Worm (Caenorhabditis elegans) whole organism, L4 larva: ENCODE data around the gene K02E11.5.

Source experiments
- F44E2.7 ChIP-seq: fragments of 200-800 bp; sonication (Bioruptor generic); IDR thresholded peaks from 2 replicates; pipeline ENCODE4 v2.1.2; 2022; ENCODE audit warnings: missing genetic modification characterization, missing compliant biosample characterization
- Y105C5A.15 ChIP-seq: fragments of 200-800 bp; sonication (Bioruptor generic); IDR thresholded peaks from 2 replicates; pipeline ENCODE4 v1.3.6; 2022; ENCODE audit warnings: missing genetic modification characterization, missing compliant biosample characterization
- Y75B8A.6 ChIP-seq: fragments of 200-800 bp; sonication (Bioruptor generic); IDR thresholded peaks from 2 replicates; pipeline ENCODE4 v1.3.6; 2022; ENCODE audit warnings: missing genetic modification reagents, missing genetic modification characterization, missing compliant biosample characterization
- arid-1 ChIP-seq: fragments of 200-800 bp; sonication (Bioruptor generic); conservative IDR thresholded peaks from 2 replicates; pipeline ENCODE4 v1.3.6; 2022; ENCODE audit warnings: missing genetic modification reagents, missing genetic modification characterization, missing compliant biosample characterization
- ceh-28 ChIP-seq: fragments of 150-350 bp; optimal IDR thresholded peaks from 2 replicates; lab custom pipeline; 2014; ENCODE audit warnings: missing biosample characterization, missing genetic modification reagents, missing genetic modification characterization
- ceh-44 ChIP-seq: fragments of 200-800 bp; sonication (Bioruptor generic); IDR thresholded peaks from 2 replicates; pipeline ENCODE4 v1.3.6; 2022; ENCODE audit warnings: missing genetic modification reagents, missing genetic modification characterization, missing compliant biosample characterization
- ceh-62 ChIP-seq: sonication (generic microtip); optimal IDR thresholded peaks from 2 replicates; lab custom pipeline; 2017; ENCODE audit warnings: missing biosample characterization, missing genetic modification characterization
- ceh-82 ChIP-seq: sonication (generic microtip); optimal IDR thresholded peaks from 2 replicates; lab custom pipeline; 2017; ENCODE audit warnings: missing biosample characterization, missing genetic modification characterization
- ces-1 ChIP-seq: fragments of 150-350 bp; sonication (generic microtip); optimal IDR thresholded peaks from 4 replicates; lab custom pipeline; 2014; ENCODE audit warnings: missing biosample characterization, missing genetic modification reagents, missing genetic modification characterization
- ctbp-1 ChIP-seq: fragments of 200-800 bp; sonication (Bioruptor generic); IDR thresholded peaks from 2 replicates; pipeline ENCODE4 v1.3.6; 2022; ENCODE audit warnings: missing genetic modification reagents, missing genetic modification characterization, missing compliant biosample characterization
- dmd-6 ChIP-seq: fragments of 200-800 bp; sonication (Bioruptor generic); IDR thresholded peaks from 2 replicates; pipeline ENCODE4 v1.3.6; 2022; ENCODE audit warnings: missing genetic modification reagents, missing genetic modification characterization, missing compliant biosample characterization
- dpl-1 ChIP-seq: fragments of 150-350 bp; optimal IDR thresholded peaks from 2 replicates; lab custom pipeline; 2014; ENCODE audit warnings: missing biosample characterization, missing genetic modification reagents, missing genetic modification characterization
- dve-1 ChIP-seq: sonication (generic microtip); optimal IDR thresholded peaks from 2 replicates; lab custom pipeline; 2017; ENCODE audit warnings: antibody characterized with exemption, mild to moderate bottlenecking, missing genetic modification characterization, missing compliant biosample characterization; ENCODE audit not compliant: insufficient read depth
- hlh-11 ChIP-seq: fragments of 200-800 bp; sonication (Bioruptor generic); optimal IDR thresholded peaks from 2 replicates; lab custom pipeline; 2018; ENCODE audit warnings: mild to moderate bottlenecking, missing genetic modification characterization, missing compliant biosample characterization
- hlh-30 ChIP-seq: sonication (generic microtip); optimal IDR thresholded peaks from 2 replicates; lab custom pipeline; 2017; ENCODE audit warnings: antibody characterized with exemption, mild to moderate bottlenecking, missing genetic modification characterization, missing compliant biosample characterization; ENCODE audit not compliant: insufficient read depth
- madf-9 ChIP-seq: fragments of 200-800 bp; sonication (Bioruptor generic); conservative IDR thresholded peaks from 2 replicates; pipeline ENCODE4 v1.3.6; 2022; ENCODE audit warnings: missing genetic modification reagents, missing genetic modification characterization, missing compliant biosample characterization
- mep-1 ChIP-seq: fragments of 150-350 bp; sonication (generic microtip); optimal IDR thresholded peaks from 3 replicates; lab custom pipeline; 2014; ENCODE audit warnings: missing biosample characterization, missing genetic modification characterization
- mxl-3 ChIP-seq: fragments of 200-800 bp; sonication (Bioruptor generic); optimal IDR thresholded peaks from 2 replicates; lab custom pipeline; 2018; ENCODE audit warnings: mild to moderate bottlenecking, missing genetic modification characterization, missing compliant biosample characterization
- nhr-11 ChIP-seq: fragments of 150-350 bp; optimal IDR thresholded peaks from 2 replicates; lab custom pipeline; 2014; ENCODE audit warnings: missing biosample characterization, missing genetic modification characterization
- nhr-111 ChIP-seq: fragments of 200-800 bp; sonication (Bioruptor generic); optimal IDR thresholded peaks from 2 replicates; lab custom pipeline; 2018; ENCODE audit warnings: mild to moderate bottlenecking, missing genetic modification characterization, missing compliant biosample characterization
- nhr-25 ChIP-seq: sonication (generic microtip); optimal IDR thresholded peaks from 2 replicates; lab custom pipeline; 2017; ENCODE audit warnings: missing genetic modification characterization, mild to moderate bottlenecking, missing compliant biosample characterization, antibody characterized with exemption, moderate library complexity, borderline replicate concordance; ENCODE audit not compliant: insufficient read depth
- nhr-28 ChIP-seq: fragments of 150-350 bp; optimal IDR thresholded peaks from 2 replicates; lab custom pipeline; 2014; ENCODE audit warnings: missing biosample characterization, missing genetic modification characterization
- nhr-42 ChIP-seq: fragments of 200-800 bp; sonication (Bioruptor generic); IDR thresholded peaks from 2 replicates; pipeline ENCODE4 v1.3.6; 2022; ENCODE audit warnings: missing genetic modification characterization, missing compliant biosample characterization
- nhr-77 ChIP-seq: fragments of 150-350 bp; optimal IDR thresholded peaks from 2 replicates; lab custom pipeline; 2014; ENCODE audit warnings: missing biosample characterization, missing genetic modification characterization
- pha-4 ChIP-seq, 2 experiments: fragments of 150-350 bp in 1 of 2; fragments of 200-800 bp in 1 of 2; sonication (Bioruptor generic) in 1 of 2; IDR thresholded peaks in 1 of 2; optimal IDR thresholded peaks in 1 of 2; 2 replicates each; pipeline versions ENCODE4 v1.3.6 to Lab custom; 2014 to 2022; ENCODE audit warnings: missing genetic modification characterization in 2 of 2, missing genetic modification reagents in 2 of 2, missing biosample characterization in 1 of 2, missing compliant biosample characterization in 1 of 2
- pqm-1 ChIP-seq: sonication (generic microtip); optimal IDR thresholded peaks from 2 replicates; lab custom pipeline; 2017; ENCODE audit warnings: missing biosample characterization, missing genetic modification characterization
- saeg-2 ChIP-seq: fragments of 200-800 bp; sonication (Bioruptor generic); IDR thresholded peaks from 2 replicates; pipeline ENCODE4 v1.3.6; 2022; ENCODE audit warnings: missing genetic modification reagents, missing genetic modification characterization, missing compliant biosample characterization
- sdz-12 ChIP-seq: fragments of 200-800 bp; sonication (Bioruptor generic); optimal IDR thresholded peaks from 2 replicates; lab custom pipeline; 2018; ENCODE audit warnings: mild to moderate bottlenecking, missing genetic modification characterization, missing compliant biosample characterization
- set-16 ChIP-seq: fragments of 200-800 bp; sonication (Bioruptor generic); IDR thresholded peaks from 2 replicates; pipeline ENCODE4 v1.3.6; 2022; ENCODE audit warnings: missing genetic modification reagents, missing genetic modification characterization, missing compliant biosample characterization
- snpc-1.2 ChIP-seq: fragments of 200-800 bp; sonication (Bioruptor generic); IDR thresholded peaks from 2 replicates; pipeline ENCODE4 v1.3.6; 2022; ENCODE audit warnings: missing genetic modification reagents, missing genetic modification characterization, missing compliant biosample characterization
- snpc-4 ChIP-seq: fragments of 150-350 bp; optimal IDR thresholded peaks from 2 replicates; lab custom pipeline; 2014; ENCODE audit warnings: missing biosample characterization, missing genetic modification characterization
- spr-1 ChIP-seq: sonication (generic microtip); optimal IDR thresholded peaks from 2 replicates; lab custom pipeline; 2016; ENCODE audit warnings: mild to moderate bottlenecking, missing genetic modification characterization, missing compliant biosample characterization
- zfp-2 ChIP-seq: sonication (generic microtip); optimal IDR thresholded peaks from 2 replicates; lab custom pipeline; 2016; ENCODE audit warnings: mild to moderate bottlenecking, missing genetic modification characterization, missing compliant biosample characterization
- zip-11 ChIP-seq: fragments of 200-800 bp; sonication (Bioruptor generic); IDR thresholded peaks from 2 replicates; pipeline ENCODE4 v1.3.6; 2022; ENCODE audit warnings: missing genetic modification characterization, missing compliant biosample characterization
- ztf-7 ChIP-seq: fragments of 150-350 bp; optimal IDR thresholded peaks from 2 replicates; lab custom pipeline; 2014; ENCODE audit warnings: missing biosample characterization, missing genetic modification characterization

K02E11.5 gene

ce11 chrV:14212813-14213212 is 39.3 kb upstream of the K02E11.5 start (continued):
- TF ChIP-seq pqm-1 (peak; percentile 70), ceh-44 (no peak), nhr-42 (GFP tag; lab: Robert Waterston, UW) (no peak), ceh-62 (tag; lab: Kevin White, UChicago) (no peak), nhr-25 (no peak), dmd-6 (GFP tag; lab: Robert Waterston, UW) (peak; percentile 60), nhr-77 (tag; lab: Kevin White, UChicago) (peak; percentile 74), set-16 (GFP tag; lab: Robert Waterston, UW) (no peak), mxl-3 (GFP tag; lab: Kevin White, UChicago) (peak; percentile 83), nhr-28 (tag; lab: Kevin White, UChicago) (peak; percentile 93), dve-1 (no peak), F44E2.7 (no peak), ces-1 (no peak), hlh-11 (tag; lab: Kevin White, UChicago) (peak; percentile 76)

DNA sequence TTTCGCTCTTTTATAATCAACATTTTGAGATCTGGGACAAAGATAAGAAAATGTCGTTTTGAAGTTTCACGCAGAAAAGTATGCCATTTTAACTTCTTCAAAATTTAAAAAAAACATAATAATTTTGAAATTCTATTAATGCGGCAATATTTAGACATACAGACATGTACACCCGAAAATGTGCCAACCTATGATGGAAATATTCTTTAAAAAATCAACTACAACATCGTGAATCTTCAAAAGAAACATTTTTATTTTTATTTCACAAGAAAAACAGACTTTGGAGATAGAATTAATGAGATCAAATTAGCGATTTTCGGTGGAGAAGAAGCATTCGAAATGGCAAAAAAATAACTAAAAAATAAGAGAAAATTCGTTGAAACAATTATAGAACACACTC is 37.0 kb upstream of the K02E11.5 start, which contains the start of gene T16A9.5:
Gene T16A9.5, minus strand, starts transcription at position 101 of the 400 bp plus-strand sequence.
- TF ChIP-seq hlh-30 (no peak), ceh-82 (tag; lab: Kevin White, UChicago) (no peak), sdz-12 (GFP tag; lab: Kevin White, UChicago) (no peak)

DNA sequence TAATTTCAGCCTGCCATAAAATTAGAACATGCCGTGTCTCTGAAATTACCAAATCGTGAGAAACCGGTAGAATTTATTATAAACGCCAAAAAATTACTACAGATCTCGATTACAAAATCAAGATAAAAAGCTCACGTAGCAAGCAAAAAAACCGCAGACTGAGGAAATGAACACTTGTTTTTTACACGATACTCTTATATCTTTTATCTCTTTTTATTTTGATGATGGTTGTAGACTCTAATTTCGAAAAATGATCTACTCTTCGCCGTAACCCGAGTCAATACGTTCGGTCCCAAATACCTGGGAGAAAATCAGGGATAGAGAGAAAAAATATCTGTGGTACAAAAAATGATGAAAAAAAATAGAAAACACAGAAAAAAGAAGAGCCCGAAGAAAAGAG is 29.0 kb upstream of the K02E11.5 start:
- no peak for TF ChIP-seq dpl-1
- no peak for TF ChIP-seq arid-1
- TF ChIP-seq Y75B8A.6 (GFP tag; lab: Robert Waterston, UW): no peak
- no peak for TF ChIP-seq sdz-12 (GFP tag; lab: Kevin White, UChicago)
- TF ChIP-seq Y105C5A.15 (GFP tag; lab: Robert Waterston, UW): no peak
- TF ChIP-seq nhr-11: no peak
- TF ChIP-seq pha-4 (GFP tag; IDR thresholded peaks at IDR 0.05; lab: Robert Waterston, UW): no peak
- TF ChIP-seq pha-4 (tag; optimal IDR thresholded peaks at IDR 0.05; lab: Kevin White, UChicago): no peak
- no peak for TF ChIP-seq spr-1 (tag; lab: Kevin White, UChicago)
- no peak for TF ChIP-seq ctbp-1
- TF ChIP-seq saeg-2 (GFP tag; lab: Robert Waterston, UW): no peak
- no peak for TF ChIP-seq snpc-4 (tag; lab: Kevin White, UChicago)

ce11 chrV:14226373-14226772 is 25.8 kb upstream of the K02E11.5 start, which contains the start of gene nep-21:
TSS of gene nep-21 (minus strand) at chrV:14226473.
- TF ChIP-seq nhr-25: no peak
- no peak for TF ChIP-seq snpc-4 (tag; lab: Kevin White, UChicago)
- no peak for TF ChIP-seq set-16 (GFP tag; lab: Robert Waterston, UW)
- no peak for TF ChIP-seq ztf-7 (tag; lab: Kevin White, UChicago)
- no peak for TF ChIP-seq pha-4 (GFP tag; IDR thresholded peaks at IDR 0.05; lab: Robert Waterston, UW)
- no peak for TF ChIP-seq pha-4 (tag; optimal IDR thresholded peaks at IDR 0.05; lab: Kevin White, UChicago)
- TF ChIP-seq Y75B8A.6 (GFP tag; lab: Robert Waterston, UW): no peak
- no peak for TF ChIP-seq ceh-28 (tag; lab: Kevin White, UChicago)
- no peak for TF ChIP-seq snpc-1.2 (GFP tag; lab: Robert Waterston, UW)
- no peak for TF ChIP-seq zfp-2 (tag; lab: Kevin White, UChicago)
- no peak for TF ChIP-seq madf-9 (GFP tag; lab: Robert Waterston, UW)
- no peak for TF ChIP-seq mep-1 (tag; lab: Kevin White, UChicago)
- TF ChIP-seq zip-11 (GFP tag; lab: Robert Waterston, UW): no peak
- TF ChIP-seq nhr-11: no peak
- no peak for TF ChIP-seq nhr-111
- no peak for TF ChIP-seq ceh-82 (tag; lab: Kevin White, UChicago)
- no peak for TF ChIP-seq saeg-2 (GFP tag; lab: Robert Waterston, UW)
